Worm (Caenorhabditis elegans): Measurements from ENCODE around the gene Y47D3A.13.

The Y47D3A.13 gene

DNA sequence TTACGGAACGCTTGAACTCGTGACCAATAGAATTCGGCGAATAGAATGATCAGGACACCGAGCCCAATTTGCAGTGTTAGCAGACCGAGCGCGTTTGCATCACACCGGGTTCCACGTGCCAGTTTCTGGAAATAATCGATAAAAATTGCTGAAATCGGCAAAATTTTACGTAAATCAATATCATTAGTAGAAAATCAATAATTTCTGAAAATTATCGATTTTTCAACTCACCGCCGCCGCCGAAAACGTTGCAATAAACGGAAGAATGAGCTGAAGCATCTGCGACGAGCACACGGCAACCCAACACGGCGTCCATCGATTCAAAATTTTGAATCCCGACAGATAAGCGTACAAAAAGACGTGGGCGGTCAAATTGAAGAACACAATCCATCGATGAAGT lies 6.7 kb upstream of the Y47D3A.13 start:
- TF ChIP-seq ceh-83 (GFP tag; optimal IDR thresholded peaks at IDR 0.05) (no peak), lin-13 (tag; optimal IDR thresholded peaks at IDR 0.05) (no peak), nhr-76 (tag; optimal IDR thresholded peaks at IDR 0.05) (no peak), nhr-2 (tag; optimal IDR thresholded peaks at IDR 0.05) (no peak), elt-3 (tag; optimal IDR thresholded peaks at IDR 0.05) (no peak), mep-1 (tag; optimal IDR thresholded peaks at IDR 0.05) (no peak), ces-1 (GFP tag; optimal IDR thresholded peaks at IDR 0.05) (no peak), blmp-1 (tag; optimal IDR thresholded peaks at IDR 0.05) (no peak), lsy-2 (tag; optimal IDR thresholded peaks at IDR 0.05) (no peak), sptf-1 (tag; optimal IDR thresholded peaks at IDR 0.05) (no peak), pha-4 (tag; optimal IDR thresholded peaks at IDR 0.05) (no peak), ztf-11 (tag; optimal IDR thresholded peaks at IDR 0.05) (no peak), ceh-39 (tag; optimal IDR thresholded peaks at IDR 0.05) (no peak), M03D4.4 (tag; optimal IDR thresholded peaks at IDR 0.05) (no peak), unc-39 (tag; optimal IDR thresholded peaks at IDR 0.05) (no peak)

DNA sequence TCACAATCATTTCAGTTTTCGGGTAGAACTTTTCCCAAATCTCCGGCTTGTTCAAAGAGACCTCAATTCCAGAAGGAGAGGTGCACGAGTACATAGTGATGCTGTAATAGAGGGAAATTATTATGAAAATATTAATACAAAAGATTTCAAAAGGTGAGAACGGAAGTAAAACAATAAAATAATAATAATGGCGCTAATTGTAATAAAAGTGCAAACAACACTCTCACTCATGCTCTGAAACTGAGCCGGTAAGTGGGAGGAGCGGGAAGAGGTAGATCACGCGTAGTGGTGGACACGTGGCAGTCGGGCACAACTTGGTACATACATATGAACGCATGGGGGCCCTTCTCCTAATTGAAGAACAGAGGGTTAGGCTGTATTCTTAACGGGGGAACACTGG lies 3.1 kb upstream of the Y47D3A.13 start, which contains the start of gene tbx-37:
Gene tbx-37 (minus strand): TSS at position 101 of the 400 bp plus-strand sequence.
- TF ChIP-seq snpc-4 (tag; optimal IDR thresholded peaks at IDR 0.05) (no peak), unc-120 (tag; optimal IDR thresholded peaks at IDR 0.05; ENCODE audit: poor library complexity, severe bottlenecking) (no peak), mab-5 (tag; optimal IDR thresholded peaks at IDR 0.05) (no peak), flh-1 (GFP tag; optimal IDR thresholded peaks at IDR 0.05) (no peak), ceh-39 (tag; optimal IDR thresholded peaks at IDR 0.05) (no peak), ceh-43 (GFP tag; optimal IDR thresholded peaks at IDR 0.05) (no peak)

DNA sequence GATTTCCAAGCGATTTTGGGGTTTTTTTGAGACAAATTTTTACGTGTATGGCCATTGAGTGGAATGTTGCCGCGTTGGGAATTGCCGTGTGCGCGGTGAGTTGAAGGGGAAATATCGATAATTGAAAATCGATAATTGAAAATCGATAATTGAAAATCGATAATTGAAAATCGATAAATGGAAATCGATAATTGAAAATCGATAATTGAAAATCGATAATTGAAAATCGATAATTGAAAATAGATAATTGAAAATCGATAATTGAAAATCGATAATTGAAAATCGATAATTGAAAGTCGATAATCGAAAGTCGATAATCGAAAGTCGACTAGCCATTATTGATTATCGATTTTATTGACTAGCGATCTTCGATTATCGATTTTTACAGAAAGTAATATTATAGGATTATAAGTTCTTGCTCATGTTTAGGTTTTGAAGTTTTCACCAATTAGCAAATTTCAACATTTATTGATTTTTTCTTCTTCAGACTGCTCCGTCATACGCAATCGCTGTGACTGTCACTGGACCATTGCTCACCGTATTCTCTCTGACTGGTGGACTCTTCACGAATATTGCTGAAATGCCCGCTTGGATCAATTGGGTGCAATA lies 2.2 kb downstream of the Y47D3A.13 start:
- no peak for TF ChIP-seq unc-62 (GFP tag; optimal IDR thresholded peaks at IDR 0.05)
- TF ChIP-seq ceh-39 (tag; optimal IDR thresholded peaks at IDR 0.05) = peak; percentile 11
- TF ChIP-seq lsy-2 (tag; optimal IDR thresholded peaks at IDR 0.05) = no peak
- TF ChIP-seq ces-1 (GFP tag; optimal IDR thresholded peaks at IDR 0.05) = peak; percentile 50

DNA sequence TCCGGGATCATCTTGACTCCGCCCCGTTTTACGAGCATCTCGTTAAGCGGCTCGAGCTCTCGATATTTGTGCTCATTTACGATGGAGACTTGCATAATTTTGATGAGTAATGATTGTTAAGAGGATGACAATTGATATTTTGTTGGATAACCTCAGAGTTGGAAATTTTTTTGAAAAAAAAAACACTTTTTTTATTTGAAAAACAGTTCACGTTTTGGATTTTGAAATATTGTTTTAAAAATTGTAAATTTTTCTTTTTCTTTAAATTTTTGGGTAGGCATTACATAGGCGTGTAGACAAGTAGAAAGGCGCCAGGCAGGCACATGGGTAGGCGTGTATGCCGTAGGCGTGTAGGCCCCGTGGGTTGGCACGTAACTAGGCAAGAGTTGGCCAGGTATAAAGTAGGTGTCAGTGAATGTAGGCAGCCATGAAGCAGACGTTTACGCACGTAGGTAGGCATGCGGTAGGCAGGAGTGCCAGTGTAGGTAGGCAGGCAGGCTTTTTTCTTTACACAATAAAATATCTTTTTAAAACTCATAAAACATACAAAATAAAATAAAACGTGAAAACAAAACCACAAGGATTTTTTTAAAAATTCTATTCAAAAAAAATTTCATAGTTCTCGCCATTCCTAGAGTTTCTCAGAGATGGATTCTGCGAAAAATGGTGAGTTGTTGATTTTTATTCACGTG lies 5.6 kb downstream of the Y47D3A.13 start, which contains the start of the genes tbx-34 and wht-8:
Gene tbx-34 (minus strand): TSS at position 101 of the 692 bp plus-strand sequence.
Gene wht-8 (plus strand): TSS at position 642 of the 692 bp plus-strand sequence.
- TF ChIP-seq ces-1 (GFP tag; optimal IDR thresholded peaks at IDR 0.05) (no peak), lsy-2 (tag; optimal IDR thresholded peaks at IDR 0.05) (no peak), sptf-1 (tag; optimal IDR thresholded peaks at IDR 0.05) (no peak), unc-39 (tag; optimal IDR thresholded peaks at IDR 0.05) (no peak), hlh-1 (tag; optimal IDR thresholded peaks at IDR 0.05) (no peak), mls-2 (tag; optimal IDR thresholded peaks at IDR 0.05) (no peak), nhr-12 (tag; optimal IDR thresholded peaks at IDR 0.05) (no peak), pha-4 (tag; optimal IDR thresholded peaks at IDR 0.05) (no peak), ceh-39 (tag; optimal IDR thresholded peaks at IDR 0.05) (no peak), ceh-43 (GFP tag; optimal IDR thresholded peaks at IDR 0.05) (no peak), unc-120 (tag; optimal IDR thresholded peaks at IDR 0.05; ENCODE audit: poor library complexity, severe bottlenecking) (no peak), mab-5 (tag; optimal IDR thresholded peaks at IDR 0.05) (no peak), cnd-1 (tag; optimal IDR thresholded peaks at IDR 0.05) (no peak), ham-2 (GFP tag; optimal IDR thresholded peaks at IDR 0.05) (no peak), elt-1 (tag; optimal IDR thresholded peaks at IDR 0.05; ENCODE audit: borderline replicate concordance, insufficient read depth) (no peak), nhr-76 (tag; optimal IDR thresholded peaks at IDR 0.05) (no peak), zip-8 (tag; optimal IDR thresholded peaks at IDR 0.05) (no peak), blmp-1 (tag; optimal IDR thresholded peaks at IDR 0.05) (no peak)

DNA sequence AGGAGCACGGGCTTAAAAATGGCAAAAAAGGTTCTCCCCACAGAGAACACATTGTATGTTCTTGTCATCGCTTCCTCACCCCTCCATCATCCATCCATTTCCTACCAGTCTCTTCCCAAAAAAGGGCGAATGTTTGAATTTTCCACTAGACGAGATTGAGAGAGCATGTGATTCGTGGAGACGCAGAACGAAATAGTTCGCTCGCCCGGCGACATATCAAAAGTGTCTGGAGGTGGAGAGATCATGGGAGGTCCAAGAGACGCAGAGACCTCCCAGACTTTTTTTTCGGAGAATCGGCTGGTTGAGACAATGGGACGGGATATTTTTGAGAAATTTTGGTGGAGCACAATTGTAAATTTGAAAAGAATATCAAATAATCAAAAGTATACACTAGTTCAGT lies 15.5 kb downstream of the Y47D3A.13 start:
- TF ChIP-seq snpc-4 (tag; optimal IDR thresholded peaks at IDR 0.05) (no peak), ces-1 (GFP tag; optimal IDR thresholded peaks at IDR 0.05) (no peak), ceh-83 (GFP tag; optimal IDR thresholded peaks at IDR 0.05) (no peak), sptf-1 (tag; optimal IDR thresholded peaks at IDR 0.05) (no peak), elt-1 (tag; optimal IDR thresholded peaks at IDR 0.05; ENCODE audit: borderline replicate concordance, insufficient read depth) (no peak), M03D4.4 (tag; optimal IDR thresholded peaks at IDR 0.05) (no peak), nhr-76 (tag; optimal IDR thresholded peaks at IDR 0.05) (no peak), nhr-12 (tag; optimal IDR thresholded peaks at IDR 0.05) (no peak), mls-2 (tag; optimal IDR thresholded peaks at IDR 0.05) (no peak), lin-32 (GFP tag; optimal IDR thresholded peaks at IDR 0.05) (no peak), zip-8 (tag; optimal IDR thresholded peaks at IDR 0.05) (no peak)
